Worm (Caenorhabditis elegans) whole organism, L1 larva: Measurements from ENCODE around the gene col-108.

Experiments used
- dsc-1 ChIP-seq: sonication (generic microtip); optimal IDR thresholded peaks from 2 replicates; lab custom pipeline; 2016; ENCODE audit warnings: mild to moderate bottlenecking, missing genetic modification characterization, missing compliant biosample characterization
- jun-1 ChIP-seq: fragments of 150-350 bp; optimal IDR thresholded peaks from 2 replicates; lab custom pipeline; 2014; ENCODE audit warnings: missing biosample characterization, missing genetic modification reagents, missing genetic modification characterization
- lin-13 ChIP-seq: fragments of 150-350 bp; optimal IDR thresholded peaks from 2 replicates; lab custom pipeline; 2014; ENCODE audit warnings: missing biosample characterization, missing genetic modification reagents, missing genetic modification characterization
- lin-39 ChIP-seq: fragments of 150-350 bp; optimal IDR thresholded peaks from 2 replicates; lab custom pipeline; 2014; ENCODE audit warnings: missing biosample characterization, missing genetic modification reagents, missing genetic modification characterization
- unc-62 ChIP-seq: fragments of 150-350 bp; optimal IDR thresholded peaks from 2 replicates; lab custom pipeline; 2014; ENCODE audit warnings: missing biosample characterization, missing genetic modification reagents, missing genetic modification characterization

ce11 chrIV:1813869-1814268 lies 45.5 kb downstream of the col-108 start:
- TF ChIP-seq dsc-1 (tag; lab: Kevin White, UChicago) (no peak), lin-13 (no peak), unc-62 (no peak), jun-1 (tag; lab: Kevin White, UChicago) (no peak), lin-39 (tag; lab: Kevin White, UChicago) (no peak)
